Worm (Caenorhabditis elegans) whole organism, L1 larva: Measurements from ENCODE around the gene F59A6.10.
A peak's percentile ranks its signal among the peaks of the same experiment; 100 is the strongest.

Source experiments
- C04F5.9 ChIP-seq: sonication (generic microtip); optimal IDR thresholded peaks from 2 replicates; lab custom pipeline; 2016; ENCODE audit warnings: missing genetic modification characterization, missing compliant biosample characterization
- C16A3.4 ChIP-seq: fragments of 150-350 bp; optimal IDR thresholded peaks from 2 replicates; lab custom pipeline; 2014; ENCODE audit warnings: missing biosample characterization, missing genetic modification characterization
- C34B4.2 ChIP-seq: sonication (generic microtip); optimal IDR thresholded peaks from 2 replicates; lab custom pipeline; 2017; ENCODE audit warnings: mild to moderate bottlenecking, missing genetic modification characterization, missing compliant biosample characterization
- F16B12.6 ChIP-seq: fragments of 150-350 bp; optimal IDR thresholded peaks from 2 replicates; lab custom pipeline; 2014; ENCODE audit warnings: missing biosample characterization, missing genetic modification characterization
- aly-2 ChIP-seq: fragments of 150-350 bp; optimal IDR thresholded peaks from 2 replicates; lab custom pipeline; 2014; ENCODE audit warnings: missing biosample characterization, missing genetic modification characterization
- ama-1 ChIP-seq: fragments of 150-350 bp; optimal IDR thresholded peaks from 2 replicates; lab custom pipeline; 2014
- blmp-1 ChIP-seq: fragments of 150-350 bp; optimal IDR thresholded peaks from 2 replicates; lab custom pipeline; 2014; ENCODE audit warnings: missing biosample characterization, missing genetic modification characterization
- ceh-63 ChIP-seq: fragments of 200-800 bp; sonication (Bioruptor generic); optimal IDR thresholded peaks from 2 replicates; lab custom pipeline; 2018; ENCODE audit warnings: mild to moderate bottlenecking, missing genetic modification characterization, missing compliant biosample characterization
- ceh-82 ChIP-seq, 3 experiments: fragments of 150-350 bp in 1 of 3; sonication (generic microtip) in 2 of 3; optimal IDR thresholded peaks; 2 replicates each; lab custom pipeline; 2014 to 2017; ENCODE audit warnings: missing biosample characterization in 3 of 3, missing genetic modification characterization in 3 of 3
- ceh-90 ChIP-seq: sonication (generic microtip); optimal IDR thresholded peaks from 2 replicates; lab custom pipeline; 2016; ENCODE audit warnings: missing genetic modification characterization, missing compliant biosample characterization
- ces-1 ChIP-seq: fragments of 150-350 bp; optimal IDR thresholded peaks from 2 replicates; lab custom pipeline; 2014; ENCODE audit warnings: missing biosample characterization, missing genetic modification reagents, missing genetic modification characterization
- efl-1 ChIP-seq, 4 experiments: fragments of 150-350 bp; optimal IDR thresholded peaks in 3 of 4; peaks in 1 of 4; 1 replicate in 1 of 4; 2 replicates in 3 of 4; lab custom pipeline; 2014; ENCODE audit warnings: missing biosample characterization in 2 of 4, missing genetic modification characterization in 2 of 4, missing genetic modification reagents in 2 of 4
- efl-3 ChIP-seq: fragments of 200-800 bp; sonication (Bioruptor generic); optimal IDR thresholded peaks from 2 replicates; lab custom pipeline; 2018; ENCODE audit warnings: mild to moderate bottlenecking, missing genetic modification characterization, missing compliant biosample characterization
- elt-3 ChIP-seq, 6 experiments: fragments of 150-350 bp in 1 of 6; sonication (generic microtip); optimal IDR thresholded peaks; 2 replicates each; lab custom pipeline; 2017 to 2018; ENCODE audit warnings: missing biosample characterization in 6 of 6, missing genetic modification characterization in 6 of 6, inconsistent platforms in 1 of 6
- ets-5 ChIP-seq: fragments of 200-800 bp; sonication (Bioruptor generic); IDR thresholded peaks from 2 replicates; pipeline ENCODE4 v1.3.6; 2022; ENCODE audit warnings: missing genetic modification characterization, missing compliant biosample characterization
- fkh-4 ChIP-seq: sonication (generic microtip); optimal IDR thresholded peaks from 2 replicates; lab custom pipeline; 2016; ENCODE audit warnings: missing compliant biosample characterization, missing genetic modification characterization, borderline replicate concordance
- fos-1 ChIP-seq: fragments of 150-350 bp; optimal IDR thresholded peaks from 2 replicates; lab custom pipeline; 2014; ENCODE audit warnings: missing biosample characterization, missing genetic modification characterization
- grh-1 ChIP-seq: fragments of 200-800 bp; sonication (Bioruptor generic); IDR thresholded peaks from 2 replicates; pipeline ENCODE4 v1.3.6; 2022; ENCODE audit warnings: missing genetic modification reagents, missing genetic modification characterization, missing compliant biosample characterization
- hpl-2 ChIP-seq: fragments of 150-350 bp; optimal IDR thresholded peaks from 2 replicates; lab custom pipeline; 2014; ENCODE audit warnings: missing biosample characterization, missing genetic modification reagents, missing genetic modification characterization
- irx-1 ChIP-seq: sonication (generic microtip); optimal IDR thresholded peaks from 2 replicates; lab custom pipeline; 2016; ENCODE audit warnings: missing genetic modification characterization, missing compliant biosample characterization
- isw-1 ChIP-seq: fragments of 200-800 bp; sonication (Bioruptor generic); IDR thresholded peaks from 2 replicates; pipeline ENCODE4 v1.3.6; 2022; ENCODE audit warnings: missing genetic modification characterization, missing compliant biosample characterization
- lin-14 ChIP-seq: fragments of 200-800 bp; sonication (Bioruptor generic); optimal IDR thresholded peaks from 2 replicates; lab custom pipeline; 2018; ENCODE audit warnings: mild to moderate bottlenecking, missing genetic modification characterization, moderate library complexity, missing compliant biosample characterization
- lin-35 ChIP-seq, 2 experiments: fragments of 150-350 bp; optimal IDR thresholded peaks; 2 replicates each; lab custom pipeline; 2014; ENCODE audit warnings: missing biosample characterization in 2 of 2, missing genetic modification characterization in 2 of 2, missing genetic modification reagents in 2 of 2
- lsy-2 ChIP-seq, 2 experiments: fragments of 150-350 bp; optimal IDR thresholded peaks; 2 replicates each; lab custom pipeline; 2014; ENCODE audit warnings: missing biosample characterization in 2 of 2, missing genetic modification characterization in 2 of 2
- mab-9 ChIP-seq: fragments of 200-800 bp; sonication (Bioruptor generic); IDR thresholded peaks from 2 replicates; pipeline ENCODE4 v1.3.6; 2022; ENCODE audit warnings: missing genetic modification reagents, missing genetic modification characterization, missing compliant biosample characterization
- mdl-1 ChIP-seq, 2 experiments: fragments of 150-350 bp; optimal IDR thresholded peaks; 2 replicates each; lab custom pipeline; 2014 to 2017; ENCODE audit warnings: missing biosample characterization in 2 of 2, missing genetic modification characterization in 2 of 2, inconsistent platforms in 1 of 2
- mep-1 ChIP-seq: fragments of 150-350 bp; optimal IDR thresholded peaks from 2 replicates; lab custom pipeline; 2014; ENCODE audit warnings: missing biosample characterization, missing genetic modification characterization
- nhr-12 ChIP-seq: sonication (generic microtip); optimal IDR thresholded peaks from 2 replicates; lab custom pipeline; 2017; ENCODE audit warnings: missing biosample characterization, missing genetic modification characterization
- nhr-19 ChIP-seq: fragments of 200-800 bp; sonication (Bioruptor generic); conservative IDR thresholded peaks from 2 replicates; pipeline ENCODE4 v1.3.6; 2022; ENCODE audit warnings: missing genetic modification characterization, missing compliant biosample characterization
- nhr-20 ChIP-seq: sonication (generic microtip); optimal IDR thresholded peaks from 2 replicates; lab custom pipeline; 2016; ENCODE audit warnings: mild to moderate bottlenecking, missing genetic modification characterization, missing compliant biosample characterization
- nhr-237 ChIP-seq: fragments of 150-350 bp; optimal IDR thresholded peaks from 2 replicates; lab custom pipeline; 2014; ENCODE audit warnings: missing biosample characterization, missing genetic modification characterization
- nhr-28 ChIP-seq: fragments of 150-350 bp; optimal IDR thresholded peaks from 2 replicates; lab custom pipeline; 2014; ENCODE audit warnings: missing biosample characterization, missing genetic modification characterization
- nhr-71 ChIP-seq: sonication (generic microtip); optimal IDR thresholded peaks from 2 replicates; lab custom pipeline; 2016; ENCODE audit warnings: mild to moderate bottlenecking, missing genetic modification characterization, moderate library complexity, missing compliant biosample characterization
- nhr-77 ChIP-seq: fragments of 150-350 bp; optimal IDR thresholded peaks from 2 replicates; lab custom pipeline; 2014; ENCODE audit warnings: missing biosample characterization, missing genetic modification characterization
- nhr-85 ChIP-seq: sonication (generic microtip); peaks from one replicate; lab custom pipeline; 2016; ENCODE audit warnings: missing genetic modification characterization, inconsistent platforms, missing compliant biosample characterization
- nhr-90 ChIP-seq: sonication (generic microtip); optimal IDR thresholded peaks from 2 replicates; lab custom pipeline; 2016; ENCODE audit warnings: mild to moderate bottlenecking, missing genetic modification characterization, missing compliant biosample characterization; ENCODE audit not compliant: poor library complexity
- pag-3 ChIP-seq: sonication (generic microtip); optimal IDR thresholded peaks from 2 replicates; lab custom pipeline; 2017; ENCODE audit warnings: missing genetic modification characterization, mild to moderate bottlenecking, missing compliant biosample characterization, antibody characterized with exemption, borderline replicate concordance; ENCODE audit not compliant: insufficient read depth
- rnt-1 ChIP-seq: sonication (generic microtip); optimal IDR thresholded peaks from 2 replicates; lab custom pipeline; 2016; ENCODE audit warnings: mild to moderate bottlenecking, missing genetic modification characterization, moderate library complexity, missing compliant biosample characterization
- skn-1 ChIP-seq: fragments of 150-350 bp; optimal IDR thresholded peaks from 2 replicates; lab custom pipeline; 2014; ENCODE audit warnings: missing biosample characterization, missing genetic modification characterization
- snu-23 ChIP-seq: sonication (generic microtip); optimal IDR thresholded peaks from 2 replicates; lab custom pipeline; 2016; ENCODE audit warnings: missing genetic modification characterization, missing compliant biosample characterization
- sup-37 ChIP-seq: fragments of 200-800 bp; sonication (Bioruptor generic); optimal IDR thresholded peaks from 2 replicates; lab custom pipeline; 2018; ENCODE audit warnings: mild to moderate bottlenecking, missing genetic modification characterization, missing compliant biosample characterization
- swsn-7 ChIP-seq: sonication (generic microtip); optimal IDR thresholded peaks from 2 replicates; lab custom pipeline; 2016; ENCODE audit warnings: missing genetic modification characterization, missing compliant biosample characterization
- tbx-2 ChIP-seq: sonication (generic microtip); optimal IDR thresholded peaks from 2 replicates; lab custom pipeline; 2016; ENCODE audit warnings: missing genetic modification characterization, missing compliant biosample characterization
- tlp-1 ChIP-seq: fragments of 150-350 bp; optimal IDR thresholded peaks from 2 replicates; lab custom pipeline; 2014; ENCODE audit warnings: missing biosample characterization, missing genetic modification characterization
- unc-130 ChIP-seq: fragments of 150-350 bp; optimal IDR thresholded peaks from 2 replicates; lab custom pipeline; 2017; ENCODE audit warnings: missing biosample characterization, missing genetic modification characterization, inconsistent platforms
- unc-62 ChIP-seq: fragments of 150-350 bp; optimal IDR thresholded peaks from 2 replicates; lab custom pipeline; 2014; ENCODE audit warnings: missing biosample characterization, missing genetic modification reagents, missing genetic modification characterization
- unc-86 ChIP-seq: sonication (generic microtip); optimal IDR thresholded peaks from 2 replicates; lab custom pipeline; 2016; ENCODE audit warnings: missing genetic modification characterization, missing compliant biosample characterization
- zip-4 ChIP-seq: fragments of 200-800 bp; sonication (Bioruptor generic); optimal IDR thresholded peaks from 2 replicates; lab custom pipeline; 2018; ENCODE audit warnings: mild to moderate bottlenecking, missing genetic modification characterization, moderate library complexity, missing compliant biosample characterization

Gene F59A6.10

DNA sequence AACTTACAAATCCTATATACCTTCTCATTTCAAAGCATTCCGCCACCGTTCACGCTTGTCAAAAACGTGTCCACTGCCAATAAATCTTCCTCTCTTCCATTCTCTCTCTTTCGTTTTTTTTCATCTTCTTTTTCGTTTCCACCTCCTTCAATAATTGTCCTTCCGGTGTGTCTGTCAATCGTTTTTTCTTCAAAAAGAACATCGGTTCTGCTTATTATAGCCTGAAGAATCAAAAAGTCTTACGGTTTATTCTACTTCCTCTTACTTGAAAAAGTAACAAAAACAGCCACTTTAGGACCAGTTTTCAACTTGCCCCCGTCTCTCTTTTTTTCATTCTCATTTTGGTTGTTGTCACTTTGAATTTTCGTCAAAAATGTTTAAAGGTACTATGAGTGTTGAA lies 45.5 kb downstream of the F59A6.10 start:
- TF ChIP-seq nhr-19 (GFP tag; lab: Robert Waterston, UW) (no peak), nhr-12 (tag; lab: Kevin White, UChicago) (no peak), aly-2 (tag; lab: Kevin White, UChicago) (no peak), unc-130 (tag; lab: Kevin White, UChicago) (no peak), nhr-28 (no peak), blmp-1 (tag; lab: Kevin White, UChicago) (peak; percentile 42), nhr-90 (tag; lab: Kevin White, UChicago) (peak; percentile 10), lin-14 (GFP tag; lab: Kevin White, UChicago) (peak; percentile 43), sup-37 (GFP tag; lab: Kevin White, UChicago) (no peak), skn-1 (tag; lab: Kevin White, UChicago) (no peak), lin-35 (GFP tag; optimal IDR thresholded peaks at IDR 0.05; lab: Kevin White, UChicago) (peak in 1 of 2 experiments; percentile 15), fos-1 (tag; lab: Kevin White, UChicago) (no peak), efl-1 (optimal IDR thresholded peaks at IDR 0.05; lab: Kevin White, UChicago) (no peak), efl-1 (GFP tag; optimal IDR thresholded peaks at IDR 0.05 in 1 of 2; lab: Kevin White, UChicago) (no peak), lsy-2 (tag; optimal IDR thresholded peaks at IDR 0.05; lab: Kevin White, UChicago) (peak in 1 of 2 experiments; percentile 15), mab-9 (GFP tag; lab: Robert Waterston, UW) (no peak), ces-1 (GFP tag; lab: Kevin White, UChicago) (no peak), mep-1 (tag; lab: Kevin White, UChicago) (peak; percentile 16), F16B12.6 (tag; lab: Kevin White, UChicago) (no peak), ets-5 (no peak), ama-1 (lab: Kevin White, UChicago) (no peak), unc-86 (no peak), nhr-20 (tag; lab: Kevin White, UChicago) (peak; percentile 38), tbx-2 (tag; lab: Kevin White, UChicago) (peak; percentile 34), nhr-85 (tag; lab: Kevin White, UChicago) (peak; percentile 77), ceh-82 (tag; optimal IDR thresholded peaks at IDR 0.05; lab: Kevin White, UChicago) (no peak), grh-1 (GFP tag; lab: Robert Waterston, UW) (peak; percentile 48), irx-1 (tag; lab: Kevin White, UChicago) (no peak), nhr-77 (tag; lab: Kevin White, UChicago) (no peak), unc-62 (GFP tag; lab: Kevin White, UChicago) (no peak), pag-3 (tag; lab: Kevin White, UChicago) (no peak), mdl-1 (tag; optimal IDR thresholded peaks at IDR 0.05; lab: Kevin White, UChicago) (no peak), isw-1 (GFP tag; lab: Robert Waterston, UW) (no peak)

DNA sequence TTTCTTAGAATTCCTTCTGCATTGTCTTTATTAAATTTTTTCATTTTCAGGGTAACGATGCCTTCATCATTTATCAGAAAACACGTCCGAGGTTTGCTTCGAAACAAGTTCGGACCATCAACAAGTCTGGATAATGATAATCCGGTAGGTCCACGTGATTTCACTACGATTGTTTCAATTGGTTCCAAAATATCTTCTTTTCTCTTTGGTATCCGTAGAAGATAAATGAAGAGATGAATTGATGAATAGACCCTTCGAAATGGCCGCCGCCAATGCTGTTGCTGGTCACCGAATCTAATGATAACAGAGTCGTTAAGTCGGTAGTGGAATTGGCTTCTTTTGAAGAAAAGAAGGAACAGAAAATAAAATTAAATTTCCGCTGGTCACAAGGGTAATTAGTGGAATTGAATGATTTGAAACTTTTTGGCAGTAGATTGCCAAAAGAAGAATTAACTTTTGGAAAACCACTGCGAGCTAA lies 46.1 kb downstream of the F59A6.10 start, which contains the start of gene F33G12.6:
Gene F33G12.6 (plus strand): TSS at position 51 of the 478 bp plus-strand sequence.
- TF ChIP-seq nhr-85 (tag; lab: Kevin White, UChicago) (peak; percentile 81), C34B4.2 (tag; lab: Kevin White, UChicago) (no peak), mab-9 (GFP tag; lab: Robert Waterston, UW) (no peak), nhr-237 (tag; lab: Kevin White, UChicago) (no peak), F16B12.6 (tag; lab: Kevin White, UChicago) (no peak), unc-130 (tag; lab: Kevin White, UChicago) (peak; percentile 40), tlp-1 (tag; lab: Kevin White, UChicago) (no peak), C04F5.9 (no peak), nhr-77 (tag; lab: Kevin White, UChicago) (no peak), mep-1 (tag; lab: Kevin White, UChicago) (peak; percentile 52), snu-23 (GFP tag; lab: Kevin White, UChicago) (peak; percentile 31), ceh-63 (no peak), zip-4 (GFP tag; lab: Kevin White, UChicago) (no peak), lin-14 (GFP tag; lab: Kevin White, UChicago) (peak; percentile 69), mdl-1 (tag; optimal IDR thresholded peaks at IDR 0.05; lab: Kevin White, UChicago) (peak in 1 of 2 experiments; percentile 44), hpl-2 (GFP tag; lab: Kevin White, UChicago) (no peak), elt-3 (tag; optimal IDR thresholded peaks at IDR 0.05; lab: Kevin White, UChicago) (peak in 2 of 6 experiments; percentile 19 to 46), lsy-2 (tag; optimal IDR thresholded peaks at IDR 0.05; lab: Kevin White, UChicago) (peak in 1 of 2 experiments; percentile 15), aly-2 (tag; lab: Kevin White, UChicago) (no peak), tbx-2 (tag; lab: Kevin White, UChicago) (peak; percentile 38), unc-62 (GFP tag; lab: Kevin White, UChicago) (no peak), C16A3.4 (tag; lab: Kevin White, UChicago) (no peak), efl-3 (GFP tag; lab: Kevin White, UChicago) (no peak), fkh-4 (tag; lab: Kevin White, UChicago) (no peak), rnt-1 (tag; lab: Kevin White, UChicago) (peak; percentile 45), ceh-90 (tag; lab: Kevin White, UChicago) (no peak), blmp-1 (tag; lab: Kevin White, UChicago) (peak; percentile 65), nhr-71 (tag; lab: Kevin White, UChicago) (peak; percentile 24), swsn-7 (no peak)
- TF ChIP-seq, all 84 proteins: peak for 12
